Fruit fly (Drosophila melanogaster): ENCODE data around the gene Arp5.
A peak's percentile ranks its signal among the peaks of the same experiment; 100 is the strongest.

The Arp5 gene

DNA sequence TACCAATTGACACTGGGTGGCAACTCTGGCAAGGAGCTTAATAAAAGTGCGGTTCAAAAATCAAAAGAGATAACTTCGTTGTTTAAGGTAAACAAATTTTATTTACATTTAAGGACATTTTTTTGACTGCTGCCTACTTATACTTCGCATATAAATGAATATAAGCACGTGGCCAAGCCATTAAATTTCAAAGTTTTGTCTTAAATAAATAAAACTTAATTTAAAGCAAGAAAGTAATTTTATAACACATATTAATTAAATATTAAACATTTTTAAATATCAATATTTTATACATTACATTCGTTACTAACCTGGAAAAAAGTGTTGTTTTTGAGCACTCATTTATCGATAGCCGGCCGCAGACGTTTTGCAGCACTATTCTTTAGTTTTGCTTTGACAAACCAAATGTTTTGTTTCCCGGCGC lies 3.4 kb downstream of the Arp5 start, which contains the start of the genes CG12321 and MED17 (continued):
- TF ChIP-seq CG2129 (GFP tag; IDR thresholded peaks at IDR 0.05; ENCODE audit: partially characterized antibody) = no peak
- peak; percentile 77 for TF ChIP-seq CG15696 (tag; optimal IDR thresholded peaks at IDR 0.05)
- TF ChIP-seq HHEX (GFP tag; optimal IDR thresholded peaks at IDR 0.05) = peak; percentile 87
- no peak for TF ChIP-seq zf30C (GFP tag; optimal IDR thresholded peaks at IDR 0.05)
- TF ChIP-seq bigmax (GFP tag; optimal IDR thresholded peaks at IDR 0.05) = no peak
- TF ChIP-seq CG16813 (GFP tag; IDR thresholded peaks at IDR 0.05; ENCODE audit: partially characterized antibody) = peak; percentile 42; the same call in 1 of the 3 replicates
- TF ChIP-seq prd (optimal IDR thresholded peaks at IDR 0.05) = no peak
- peak; percentile 89 for TF ChIP-seq prd (GFP tag; IDR thresholded peaks at IDR 0.05)
- no peak for TF ChIP-seq CG5180 (GFP tag; optimal IDR thresholded peaks at IDR 0.05)
- peak; percentile 84 for TF ChIP-seq CG13296 (GFP tag; optimal IDR thresholded peaks at IDR 0.05)
- TF ChIP-seq Hand (GFP tag; optimal IDR thresholded peaks at IDR 0.05) = peak; percentile 67
- TF ChIP-seq CG4360 (GFP tag; IDR thresholded peaks at IDR 0.05) = no peak
- peak; percentile 88 for TF ChIP-seq CG32772 (GFP tag; IDR thresholded peaks at IDR 0.05)
- TF ChIP-seq CG32767 (GFP tag; IDR thresholded peaks at IDR 0.05) = peak; percentile 72
- TF ChIP-seq NFAT (GFP tag; IDR thresholded peaks at IDR 0.05) = peak; percentile 94
- peak; percentile 94 for TF ChIP-seq nmo (GFP tag; optimal IDR thresholded peaks at IDR 0.05)
- no peak for TF ChIP-seq D (optimal IDR thresholded peaks at IDR 0.05)
- TF ChIP-seq D (GFP tag; optimal IDR thresholded peaks at IDR 0.05) = peak; percentile 85
- no peak for TF ChIP-seq CG14860 (GFP tag; IDR thresholded peaks at IDR 0.05; ENCODE audit: partially characterized antibody)
- TF ChIP-seq en (GFP tag; optimal IDR thresholded peaks at IDR 0.05) = no peak
- no peak for TF ChIP-seq CG1024 (GFP tag; IDR thresholded peaks at IDR 0.05)
- TF ChIP-seq Opbp (GFP tag; IDR thresholded peaks at IDR 0.05; ENCODE audit: partially characterized antibody) = no peak
- peak; percentile 92 for TF ChIP-seq Med (GFP tag)
- peak; percentile 90 for TF ChIP-seq lab (GFP tag; optimal IDR thresholded peaks at IDR 0.05)
- peak; percentile 87 for TF ChIP-seq dmrt11E (tag; optimal IDR thresholded peaks at IDR 0.05)
- TF ChIP-seq E2f2 (GFP tag; IDR thresholded peaks at IDR 0.05) = peak; percentile 73
- TF ChIP-seq Rx (GFP tag; IDR thresholded peaks at IDR 0.05) = peak; percentile 80
- peak; percentile 70 for TF ChIP-seq CG3407 (GFP tag; optimal IDR thresholded peaks at IDR 0.05)
- TF ChIP-seq lmd (GFP tag; IDR thresholded peaks at IDR 0.05) = peak; percentile 88
- TF ChIP-seq chm (GFP tag; IDR thresholded peaks at IDR 0.05) = peak; percentile 79
- TF ChIP-seq CG12236 (GFP tag; optimal IDR thresholded peaks at IDR 0.05) = no peak
- peak; percentile 83 for TF ChIP-seq cas (GFP tag; IDR thresholded peaks at IDR 0.05)
- TF ChIP-seq CG10321 (GFP tag; IDR thresholded peaks at IDR 0.05) = peak; percentile 43; the same call in 1 of the 2 replicates
- TF ChIP-seq Kr (GFP tag; optimal IDR thresholded peaks at IDR 0.05) = no peak
- no peak for TF ChIP-seq h (optimal IDR thresholded peaks at IDR 0.05)
- peak; percentile 79 for TF ChIP-seq CG14667 (GFP tag; IDR thresholded peaks at IDR 0.05)
- TF ChIP-seq tna (GFP tag; IDR thresholded peaks at IDR 0.05; ENCODE audit: partially characterized antibody) = no peak
- peak; percentile 78 for TF ChIP-seq ttk (GFP tag; IDR thresholded peaks at IDR 0.05)
- no peak for TF ChIP-seq da (GFP tag; optimal IDR thresholded peaks at IDR 0.05)
- no peak for TF ChIP-seq HLH4C (GFP tag; IDR thresholded peaks at IDR 0.05; ENCODE audit: partially characterized antibody)
- peak; percentile 62 for TF ChIP-seq fu2 (GFP tag; optimal IDR thresholded peaks at IDR 0.05)
- TF ChIP-seq crc (GFP tag; optimal IDR thresholded peaks at IDR 0.05) = peak; percentile 25
- TF ChIP-seq Eip74EF (GFP tag; optimal IDR thresholded peaks at IDR 0.05) = peak in 1 of 2 experiments; percentile 76
- peak; percentile 69 for TF ChIP-seq CG14050 (GFP tag; IDR thresholded peaks at IDR 0.05)
- TF ChIP-seq Nf-YA (GFP tag; IDR thresholded peaks at IDR 0.05) = peak; percentile 80
- TF ChIP-seq Jarid2 (GFP tag; optimal IDR thresholded peaks at IDR 0.05) = peak; percentile 48
- TF ChIP-seq pnt (GFP tag; optimal IDR thresholded peaks at IDR 0.05) = peak; percentile 53
- TF ChIP-seq CG32532 (GFP tag; IDR thresholded peaks at IDR 0.05) = peak; percentile 91
- no peak for TF ChIP-seq CG1603 (tag; optimal IDR thresholded peaks at IDR 0.05)
- peak; percentile 54 for TF ChIP-seq CG10274 (GFP tag; optimal IDR thresholded peaks at IDR 0.05)
- TF ChIP-seq lola (GFP tag; optimal IDR thresholded peaks at IDR 0.05) = peak in 1 of 3 experiments; percentile 85
